Fruit fly (Drosophila melanogaster) whole organism, prepupa: Measurements from ENCODE around the gene CG10560.

Source experiments
- Blimp-1 ChIP-seq: fragments of 200-800 bp; sonication (Bioruptor generic); optimal IDR thresholded peaks from 3 replicates; lab custom pipeline; 2017; ENCODE audit warnings: missing biosample characterization, missing genetic modification characterization, mild to moderate bottlenecking, moderate library complexity, missing genetic modification reagents
- CG11294 ChIP-seq: fragments of 200-800 bp; sonication (Bioruptor generic); IDR thresholded peaks from 2 replicates; pipeline ENCODE4 v1.3.6; 2022; ENCODE audit warnings: missing biosample characterization, missing genetic modification characterization
- Gug ChIP-seq: fragments of 200-800 bp; sonication (Bioruptor generic); IDR thresholded peaks from 2 replicates; pipeline ENCODE4 v1.3.6; 2022; ENCODE audit warnings: missing biosample characterization, missing genetic modification characterization
- Lpt ChIP-seq: fragments of 200-800 bp; sonication (Bioruptor generic); optimal IDR thresholded peaks from 3 replicates; lab custom pipeline; 2016; ENCODE audit warnings: missing biosample characterization, missing genetic modification characterization
- achi ChIP-seq: fragments of 200-800 bp; sonication (Bioruptor generic); optimal IDR thresholded peaks from 3 replicates; lab custom pipeline; 2016; ENCODE audit warnings: missing biosample characterization, missing genetic modification characterization
- esn ChIP-seq: fragments of 200-800 bp; sonication (Bioruptor generic); optimal IDR thresholded peaks from 2 replicates; lab custom pipeline; 2016; ENCODE audit warnings: missing biosample characterization, mild to moderate bottlenecking, missing genetic modification characterization, moderate library complexity
- fd85E ChIP-seq: fragments of 200-800 bp; sonication (Bioruptor generic); optimal IDR thresholded peaks from 3 replicates; lab custom pipeline; 2016; ENCODE audit warnings: missing biosample characterization, missing genetic modification characterization
- pdm3 ChIP-seq: fragments of 200-800 bp; sonication (Bioruptor generic); optimal IDR thresholded peaks from 3 replicates; lab custom pipeline; 2016; ENCODE audit warnings: missing biosample characterization, missing genetic modification characterization

- TF ChIP-seq Blimp-1: no peak
- no peak for TF ChIP-seq Lpt (GFP tag; lab: Kevin White, UChicago)
- no peak for TF ChIP-seq pdm3 (GFP tag; lab: Kevin White, UChicago)
- no peak for TF ChIP-seq CG11294 (GFP tag; lab: Robert Waterston, UW)
- no peak for TF ChIP-seq esn (GFP tag; lab: Kevin White, UChicago)
- no peak for TF ChIP-seq Gug
- no peak for TF ChIP-seq fd85E (GFP tag; lab: Kevin White, UChicago)
- TF ChIP-seq achi (GFP tag; lab: Kevin White, UChicago): no peak
These were observed 10.7 kb downstream of the CG10560 start for dm6 chr3R:25309175-25309574.
